Worm (Caenorhabditis elegans) whole organism, late embryonic: ENCODE results near the gene vps-16.

Experiments used
- K02D7.2 ChIP-seq: sonication (generic microtip); optimal IDR thresholded peaks from 2 replicates; lab custom pipeline; 2017; ENCODE audit warnings: mild to moderate bottlenecking, missing genetic modification characterization, missing compliant biosample characterization
- che-1 ChIP-seq: sonication (generic microtip); optimal IDR thresholded peaks from 2 replicates; lab custom pipeline; 2016; ENCODE audit warnings: mild to moderate bottlenecking, missing genetic modification characterization, missing compliant biosample characterization
- nfya-1 ChIP-seq: sonication (generic microtip); optimal IDR thresholded peaks from 2 replicates; lab custom pipeline; 2017; ENCODE audit warnings: missing genetic modification characterization, mild to moderate bottlenecking, missing compliant biosample characterization, antibody characterized with exemption, moderate library complexity
- unc-86 ChIP-seq: sonication (generic microtip); optimal IDR thresholded peaks from 2 replicates; lab custom pipeline; 2016; ENCODE audit warnings: missing genetic modification characterization, missing compliant biosample characterization

DNA sequence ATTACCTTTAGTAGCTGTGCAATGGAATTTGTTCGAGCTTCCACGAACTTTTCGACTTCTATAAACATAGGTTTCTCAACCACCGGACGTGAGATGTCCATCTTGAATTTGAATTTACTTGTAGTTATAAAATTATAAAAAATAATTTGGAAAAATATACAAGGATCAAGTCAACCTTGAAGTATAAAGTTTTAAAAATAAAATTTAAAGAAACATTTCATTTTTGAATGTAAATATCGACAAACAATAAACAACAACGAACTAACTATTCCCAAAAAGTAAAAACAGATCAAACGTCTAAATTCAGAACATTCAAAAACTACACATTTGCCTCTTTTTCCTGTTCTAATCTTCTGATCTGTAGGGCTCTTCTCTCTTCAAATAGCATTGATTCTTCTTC lies 2.2 kb upstream of the vps-16 start, which contains the start of gene popl-1:
- TF ChIP-seq nfya-1 (tag; lab: Kevin White, UChicago) = no peak
- no peak for TF ChIP-seq che-1 (tag; lab: Kevin White, UChicago)
- TF ChIP-seq unc-86 (tag; lab: Kevin White, UChicago) = no peak
- no peak for TF ChIP-seq K02D7.2 (tag; lab: Kevin White, UChicago)
